Worm (Caenorhabditis elegans) whole organism, young adult: ENCODE measurements around the gene irld-14.
A peak's percentile ranks its signal among the peaks of the same experiment; 100 is the strongest.

Experiments used
- B0019.2 ChIP-seq: fragments of 200-800 bp; sonication (Bioruptor generic); conservative IDR thresholded peaks from 2 replicates; pipeline ENCODE4 v1.3.6; 2022; ENCODE audit warnings: missing genetic modification reagents, missing genetic modification characterization, missing compliant biosample characterization
- B0261.1 ChIP-seq: sonication (generic microtip); optimal IDR thresholded peaks from 2 replicates; lab custom pipeline; 2016; ENCODE audit warnings: mild to moderate bottlenecking, missing genetic modification characterization, moderate library complexity, missing compliant biosample characterization
- B0336.3 ChIP-seq: fragments of 200-800 bp; sonication (Bioruptor generic); IDR thresholded peaks from 2 replicates; pipeline ENCODE4 v1.3.6; 2022; ENCODE audit warnings: missing genetic modification characterization, missing compliant biosample characterization
- F22D6.2 ChIP-seq: sonication (generic microtip); optimal IDR thresholded peaks from 2 replicates; lab custom pipeline; 2016; ENCODE audit warnings: mild to moderate bottlenecking, missing genetic modification characterization, missing compliant biosample characterization
- F23B12.7 ChIP-seq: sonication (generic microtip); optimal IDR thresholded peaks from 2 replicates; lab custom pipeline; 2017; ENCODE audit warnings: missing genetic modification characterization, mild to moderate bottlenecking, missing compliant biosample characterization, antibody characterized with exemption, moderate library complexity; ENCODE audit not compliant: insufficient read depth
- K12H6.12 ChIP-seq: fragments of 200-800 bp; sonication (Bioruptor generic); optimal IDR thresholded peaks from 2 replicates; lab custom pipeline; 2018; ENCODE audit warnings: mild to moderate bottlenecking, missing genetic modification characterization, missing compliant biosample characterization
- Y53F4B.3 ChIP-seq: fragments of 200-800 bp; sonication (Bioruptor generic); IDR thresholded peaks from 2 replicates; pipeline ENCODE4 v1.3.6; 2022; ENCODE audit warnings: missing genetic modification reagents, missing genetic modification characterization, missing compliant biosample characterization
- Y79H2A.3 ChIP-seq: fragments of 200-800 bp; sonication (Bioruptor generic); conservative IDR thresholded peaks from 2 replicates; pipeline ENCODE4 v1.3.6; 2022; ENCODE audit warnings: missing genetic modification reagents, missing genetic modification characterization, missing compliant biosample characterization
- ama-1 ChIP-seq, 3 experiments: fragments of 150-350 bp in 1 of 3; sonication (generic microtip) in 2 of 3; optimal IDR thresholded peaks; 2 replicates each; lab custom pipeline; 2014 to 2018; ENCODE audit warnings: missing biosample characterization in 2 of 3, missing genetic modification characterization in 2 of 3, missing genetic modification reagents in 2 of 3
- attf-3 ChIP-seq: fragments of 200-800 bp; sonication (Bioruptor generic); conservative IDR thresholded peaks from 2 replicates; pipeline ENCODE4 v1.3.6; 2022; ENCODE audit warnings: missing genetic modification reagents, missing genetic modification characterization, missing compliant biosample characterization
- cebp-1 ChIP-seq, 2 experiments: fragments of 200-800 bp in 1 of 2; sonication (Bioruptor generic) in 1 of 2; sonication (generic microtip) in 1 of 2; IDR thresholded peaks in 1 of 2; optimal IDR thresholded peaks in 1 of 2; 2 replicates each; pipeline versions ENCODE4 v1.3.6 to Lab custom; 2017 to 2022; ENCODE audit warnings: missing compliant biosample characterization in 2 of 2, missing genetic modification characterization in 2 of 2, mild to moderate bottlenecking in 1 of 2, missing genetic modification reagents in 1 of 2, moderate library complexity in 1 of 2
- ceh-100 ChIP-seq: fragments of 200-800 bp; sonication (Bioruptor generic); IDR thresholded peaks from 2 replicates; pipeline ENCODE4 v1.3.6; 2022; ENCODE audit warnings: missing genetic modification reagents, missing genetic modification characterization, missing compliant biosample characterization
- ceh-91 ChIP-seq: fragments of 200-800 bp; sonication (Bioruptor generic); IDR thresholded peaks from 2 replicates; pipeline ENCODE4 v1.3.6; 2022; ENCODE audit warnings: missing genetic modification reagents, missing genetic modification characterization, missing compliant biosample characterization
- dox-1 ChIP-seq: fragments of 200-800 bp; sonication (Bioruptor generic); IDR thresholded peaks from 2 replicates; pipeline ENCODE4 v1.3.6; 2022; ENCODE audit warnings: missing genetic modification reagents, missing genetic modification characterization, missing compliant biosample characterization
- him-1 ChIP-seq: sonication (generic microtip); optimal IDR thresholded peaks from 2 replicates; lab custom pipeline; 2016; ENCODE audit warnings: missing genotype, missing genetic modification reagents, missing genetic modification characterization, missing compliant biosample characterization
- hmg-1.2 ChIP-seq: fragments of 200-800 bp; sonication (Bioruptor generic); IDR thresholded peaks from 2 replicates; pipeline ENCODE4 v1.3.6; 2022; ENCODE audit warnings: missing genetic modification reagents, missing genetic modification characterization, missing compliant biosample characterization
- lin-26 ChIP-seq: fragments of 200-800 bp; sonication (Bioruptor generic); IDR thresholded peaks from 2 replicates; pipeline ENCODE4 v1.3.6; 2022; ENCODE audit warnings: missing genetic modification reagents, missing genetic modification characterization, missing compliant biosample characterization
- lin-54 ChIP-seq: fragments of 200-800 bp; sonication (Bioruptor generic); optimal IDR thresholded peaks from 2 replicates; lab custom pipeline; 2018; ENCODE audit warnings: mild to moderate bottlenecking, missing genetic modification characterization, missing compliant biosample characterization
- lir-1 ChIP-seq: fragments of 200-800 bp; sonication (Bioruptor generic); conservative IDR thresholded peaks from 2 replicates; pipeline ENCODE4 v1.3.6; 2022; ENCODE audit warnings: missing genetic modification reagents, missing genetic modification characterization, missing compliant biosample characterization
- lsl-1 ChIP-seq: fragments of 200-800 bp; sonication (Bioruptor generic); optimal IDR thresholded peaks from 2 replicates; lab custom pipeline; 2018; ENCODE audit warnings: mild to moderate bottlenecking, missing genetic modification characterization, moderate library complexity, missing compliant biosample characterization
- madf-10 ChIP-seq: sonication (generic microtip); optimal IDR thresholded peaks from 2 replicates; lab custom pipeline; 2016; ENCODE audit warnings: mild to moderate bottlenecking, missing genetic modification characterization, missing compliant biosample characterization
- madf-6 ChIP-seq: fragments of 200-800 bp; sonication (Bioruptor generic); IDR thresholded peaks from 2 replicates; pipeline ENCODE4 v1.3.6; 2022; ENCODE audit warnings: missing genetic modification reagents, missing genetic modification characterization, missing compliant biosample characterization
- mcd-1 ChIP-seq: fragments of 200-800 bp; sonication (Bioruptor generic); IDR thresholded peaks from 2 replicates; pipeline ENCODE4 v1.3.6; 2022; ENCODE audit warnings: missing genetic modification reagents, missing genetic modification characterization, missing compliant biosample characterization
- mxl-1 ChIP-seq: sonication (generic microtip); optimal IDR thresholded peaks from 2 replicates; lab custom pipeline; 2016; ENCODE audit warnings: missing genetic modification characterization, missing compliant biosample characterization
- nfyb-1 ChIP-seq: fragments of 200-800 bp; sonication (Bioruptor generic); IDR thresholded peaks from 2 replicates; pipeline ENCODE4 v1.3.6; 2022; ENCODE audit warnings: missing genetic modification reagents, missing genetic modification characterization, missing compliant biosample characterization
- nhr-80 ChIP-seq: sonication (generic microtip); optimal IDR thresholded peaks from 2 replicates; lab custom pipeline; 2016; ENCODE audit warnings: missing genetic modification characterization, missing compliant biosample characterization
- pbrm-1 ChIP-seq: fragments of 200-800 bp; sonication (Bioruptor generic); IDR thresholded peaks from 2 replicates; pipeline ENCODE4 v1.3.6; 2022; ENCODE audit warnings: missing genetic modification reagents, missing genetic modification characterization, missing compliant biosample characterization
- rpc-1 ChIP-seq, 2 experiments: fragments of 150-350 bp in 1 of 2; sonication (generic microtip) in 1 of 2; optimal IDR thresholded peaks; 2 replicates each; lab custom pipeline; 2014 to 2018; ENCODE audit warnings: missing biosample characterization in 1 of 2, missing genetic modification characterization in 1 of 2, missing genetic modification reagents in 1 of 2, missing genotype in 1 of 2
- snpc-1.3 ChIP-seq: sonication (generic microtip); optimal IDR thresholded peaks from 2 replicates; lab custom pipeline; 2017; ENCODE audit warnings: missing genetic modification characterization, mild to moderate bottlenecking, missing compliant biosample characterization, antibody characterized with exemption, moderate library complexity, missing genotype, missing genetic modification reagents; ENCODE audit not compliant: insufficient read depth
- snpc-4 ChIP-seq, 5 experiments: fragments of 150-350 bp in 1 of 5; sonication (generic microtip) in 4 of 5; optimal IDR thresholded peaks; 2 replicates each; lab custom pipeline; 2014 to 2018; ENCODE audit warnings: missing genetic modification characterization in 5 of 5, missing biosample characterization in 3 of 5, antibody characterized with exemption in 2 of 5, mild to moderate bottlenecking in 2 of 5, missing compliant biosample characterization in 2 of 5, missing genotype in 2 of 5, moderate library complexity in 2 of 5, missing genetic modification reagents in 1 of 5
- tbp1 ChIP-seq: fragments of 200-800 bp; sonication (Bioruptor generic); optimal IDR thresholded peaks from 2 replicates; lab custom pipeline; 2018; ENCODE audit warnings: mild to moderate bottlenecking, missing genetic modification characterization, missing compliant biosample characterization
- unc-130 ChIP-seq: sonication (generic microtip); optimal IDR thresholded peaks from 2 replicates; lab custom pipeline; 2016; ENCODE audit warnings: missing genetic modification reagents, missing genetic modification characterization, missing compliant biosample characterization
- unc-62 ChIP-seq: fragments of 150-350 bp; optimal IDR thresholded peaks from 2 replicates; lab custom pipeline; 2014; ENCODE audit warnings: missing biosample characterization, missing genetic modification reagents, missing genetic modification characterization
- ztf-28 ChIP-seq: fragments of 200-800 bp; sonication (Bioruptor generic); IDR thresholded peaks from 2 replicates; pipeline ENCODE4 v1.3.6; 2022; ENCODE audit warnings: missing genetic modification reagents, missing genetic modification characterization, missing compliant biosample characterization

The irld-14 gene

ce11 chrV:15012542-15013301 lies 16.4 kb downstream of the irld-14 start:
- TF ChIP-seq dox-1 (GFP tag; lab: Robert Waterston, UW) = 0 out of 2 replicates have a peak, but pooled peaks have one; percentile 29
- TF ChIP-seq Y79H2A.3 (GFP tag; lab: Robert Waterston, UW) = 0 out of 2 replicates have a peak, but pooled peaks have one; percentile 31
- no peak for TF ChIP-seq lir-1 (GFP tag; lab: Robert Waterston, UW)
- no peak for TF ChIP-seq ztf-28
- no peak for TF ChIP-seq ceh-91 (GFP tag; lab: Robert Waterston, UW)
- peak; percentile 53 for TF ChIP-seq rpc-1 (optimal IDR thresholded peaks at IDR 0.05; lab: Kevin White, UChicago)
- peak; percentile 70 for TF ChIP-seq rpc-1 (tag; optimal IDR thresholded peaks at IDR 0.05; lab: Kevin White, UChicago)
- peak; percentile 65 for TF ChIP-seq him-1
- TF ChIP-seq nhr-80 (tag; lab: Kevin White, UChicago) = peak; percentile 9
- TF ChIP-seq unc-62 (GFP tag; lab: Kevin White, UChicago) = no peak
- 0 out of 2 replicates have a peak, but pooled peaks have one; percentile 62 for TF ChIP-seq nfyb-1 (GFP tag; lab: Robert Waterston, UW)
- 0 out of 2 replicates have a peak, but pooled peaks have one; percentile 34 for TF ChIP-seq madf-6 (GFP tag; lab: Robert Waterston, UW)
- TF ChIP-seq F23B12.7 (tag; lab: Kevin White, UChicago) = no peak
- TF ChIP-seq snpc-4 (GFP tag; optimal IDR thresholded peaks at IDR 0.05; lab: Kevin White, UChicago) = no peak
- TF ChIP-seq snpc-4 (tag; optimal IDR thresholded peaks at IDR 0.05; lab: Kevin White, UChicago) = peak in 1 of 4 experiments; percentile 59
- peak; percentile 45 for TF ChIP-seq ceh-100 (GFP tag; lab: Robert Waterston, UW)
- no peak for TF ChIP-seq snpc-1.3 (tag; lab: Kevin White, UChicago)
- TF ChIP-seq ama-1 (optimal IDR thresholded peaks at IDR 0.05; lab: Kevin White, UChicago) = no peak
- TF ChIP-seq ama-1 (GFP tag; optimal IDR thresholded peaks at IDR 0.05; lab: Kevin White, UChicago) = no peak
- peak; percentile 17 for TF ChIP-seq lsl-1
- TF ChIP-seq tbp1 (GFP tag; lab: Kevin White, UChicago) = peak; percentile 88
- peak; percentile 76 for TF ChIP-seq B0261.1
- TF ChIP-seq hmg-1.2 (GFP tag; lab: Robert Waterston, UW) = peak; percentile 46
- 0 out of 2 replicates have a peak, but pooled peaks have one; percentile 34 for TF ChIP-seq mcd-1 (GFP tag; lab: Robert Waterston, UW)
- TF ChIP-seq B0336.3 = 0 out of 2 replicates have a peak, but pooled peaks have one; percentile 38
- 0 out of 2 replicates have a peak, but pooled peaks have one; percentile 6 for TF ChIP-seq B0019.2 (GFP tag; lab: Robert Waterston, UW)
- TF ChIP-seq lin-54 = no peak
- peak; percentile 61; the same call in 1 of the 2 replicates for TF ChIP-seq lin-26
- TF ChIP-seq cebp-1 (GFP tag; IDR thresholded peaks at IDR 0.05; lab: Robert Waterston, UW) = no peak
- peak; percentile 13 for TF ChIP-seq cebp-1 (tag; optimal IDR thresholded peaks at IDR 0.05; lab: Kevin White, UChicago)
- peak; percentile 45; the same call in 1 of the 2 replicates for TF ChIP-seq pbrm-1
- 0 out of 2 replicates have a peak, but pooled peaks have one; percentile 40 for TF ChIP-seq Y53F4B.3 (GFP tag; lab: Robert Waterston, UW)

DNA sequence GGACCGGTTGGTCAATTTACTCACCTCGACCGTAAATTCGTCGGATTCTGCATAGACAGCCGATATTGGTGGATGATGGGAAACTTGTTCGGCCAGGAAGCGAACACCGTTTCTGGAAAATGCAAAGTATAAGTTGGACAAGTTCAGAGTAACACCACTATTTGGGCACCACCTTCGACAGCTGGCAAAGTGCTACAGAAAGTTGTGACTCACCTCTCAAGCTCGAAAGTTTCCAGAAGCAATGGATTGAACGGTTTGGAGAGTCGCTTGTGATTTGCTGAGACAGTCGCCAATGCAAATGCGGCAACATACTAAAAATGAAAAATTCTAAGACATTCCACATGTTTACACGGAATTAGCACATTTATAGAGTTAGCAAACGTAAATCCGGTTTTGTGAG lies 17.0 kb downstream of the irld-14 start:
- TF ChIP-seq madf-10 (tag; lab: Kevin White, UChicago) = no peak
- no peak for TF ChIP-seq F22D6.2 (tag; lab: Kevin White, UChicago)
- TF ChIP-seq mxl-1 (tag; lab: Kevin White, UChicago) = no peak
- TF ChIP-seq attf-3 (GFP tag; lab: Robert Waterston, UW) = no peak
- TF ChIP-seq lir-1 (GFP tag; lab: Robert Waterston, UW) = no peak
- TF ChIP-seq unc-130 (GFP tag; lab: Kevin White, UChicago) = no peak
- TF ChIP-seq K12H6.12 = no peak
- TF ChIP-seq, all 124 proteins: peak for 0
